Fruit fly (Drosophila melanogaster) whole organism, embryonic: ENCODE results near the gene Hs2st.

ENCODE experiments used
- Ada2b ChIP-seq: fragments of 200-800 bp; sonication (Bioruptor generic); IDR thresholded peaks from 2 replicates; pipeline ENCODE4 v1.3.6; 2022; ENCODE audit warnings: missing biosample characterization, missing genetic modification characterization
- Atf3 ChIP-seq: fragments of 200-800 bp; sonication (Bioruptor generic); optimal IDR thresholded peaks from 3 replicates; lab custom pipeline; 2016; ENCODE audit warnings: missing biosample characterization, missing genetic modification characterization
- Atf6 ChIP-seq: fragments of 200-800 bp; sonication (Bioruptor generic); IDR thresholded peaks from 2 replicates; pipeline ENCODE4 v1.3.6; 2022; ENCODE audit warnings: missing biosample characterization, missing genetic modification characterization
- B-H2 ChIP-seq: fragments of 200-800 bp; sonication (Bioruptor generic); optimal IDR thresholded peaks from 2 replicates; lab custom pipeline; 2018; ENCODE audit warnings: missing biosample characterization, mild to moderate bottlenecking, missing genetic modification characterization
- CG12236 ChIP-seq: fragments of 200-800 bp; sonication (Bioruptor generic); optimal IDR thresholded peaks from 2 replicates; lab custom pipeline; 2016; ENCODE audit warnings: missing biosample characterization, missing genetic modification characterization
- CG13123 ChIP-seq: fragments of 200-800 bp; sonication (Bioruptor generic); optimal IDR thresholded peaks from 2 replicates; lab custom pipeline; 2016; ENCODE audit warnings: missing biosample characterization, missing genetic modification characterization
- CG13424 ChIP-seq: fragments of 200-800 bp; sonication (Bioruptor generic); optimal IDR thresholded peaks from 2 replicates; lab custom pipeline; 2019; ENCODE audit warnings: missing biosample characterization, mild to moderate bottlenecking, missing genetic modification characterization, moderate library complexity
- CG14965 ChIP-seq: fragments of 200-800 bp; sonication (Bioruptor generic); optimal IDR thresholded peaks from 2 replicates; lab custom pipeline; 2016; ENCODE audit warnings: missing biosample characterization, missing genetic modification characterization, borderline replicate concordance
- CG16779 ChIP-seq: fragments of 200-800 bp; sonication (Bioruptor generic); IDR thresholded peaks from 2 replicates; pipeline ENCODE4 v1.3.6; 2022; ENCODE audit warnings: missing biosample characterization, missing genetic modification characterization
- CG1792 ChIP-seq: fragments of 200-800 bp; sonication (Bioruptor generic); optimal IDR thresholded peaks from 2 replicates; lab custom pipeline; 2016; ENCODE audit warnings: missing biosample characterization, missing genetic modification characterization
- CG18262 ChIP-seq: fragments of 200-800 bp; optimal IDR thresholded peaks from 3 replicates; lab custom pipeline; 2019; ENCODE audit warnings: missing biosample characterization, mild to moderate bottlenecking, missing genetic modification characterization, moderate library complexity
- CG2712 ChIP-seq: fragments of 200-800 bp; optimal IDR thresholded peaks from 3 replicates; lab custom pipeline; 2019; ENCODE audit warnings: missing biosample characterization, mild to moderate bottlenecking, missing genetic modification characterization, moderate library complexity
- CG30403 ChIP-seq: fragments of 200-800 bp; sonication (Bioruptor generic); optimal IDR thresholded peaks from 3 replicates; lab custom pipeline; 2016; ENCODE audit warnings: missing biosample characterization, missing genetic modification characterization
- CG3065 ChIP-seq: fragments of 200-800 bp; sonication (Bioruptor generic); optimal IDR thresholded peaks from 2 replicates; lab custom pipeline; 2016; ENCODE audit warnings: missing biosample characterization, missing genetic modification characterization
- CG5953 ChIP-seq: fragments of 200-800 bp; sonication (Bioruptor generic); IDR thresholded peaks from 2 replicates; pipeline ENCODE4 v1.3.6; 2022; ENCODE audit warnings: missing biosample characterization, missing genetic modification characterization
- CG7786 ChIP-seq: fragments of 200-800 bp; sonication (Bioruptor generic); optimal IDR thresholded peaks from 2 replicates; lab custom pipeline; 2016; ENCODE audit warnings: missing biosample characterization, missing genetic modification characterization
- CHES-1-like ChIP-seq: fragments of 200-800 bp; sonication (Bioruptor generic); optimal IDR thresholded peaks from 2 replicates; lab custom pipeline; 2016; ENCODE audit warnings: missing biosample characterization, missing genetic modification characterization
- D19A ChIP-seq: fragments of 200-800 bp; optimal IDR thresholded peaks from 3 replicates; lab custom pipeline; 2019; ENCODE audit warnings: missing biosample characterization, mild to moderate bottlenecking, missing genetic modification characterization, moderate library complexity
- D19B ChIP-seq: fragments of 200-800 bp; sonication (Bioruptor generic); optimal IDR thresholded peaks from 2 replicates; lab custom pipeline; 2017; ENCODE audit warnings: missing biosample characterization, mild to moderate bottlenecking, missing genetic modification characterization
- Dek ChIP-seq: fragments of 200-800 bp; sonication (Bioruptor generic); optimal IDR thresholded peaks from 3 replicates; lab custom pipeline; 2019; ENCODE audit warnings: missing biosample characterization, mild to moderate bottlenecking, missing genetic modification characterization, moderate library complexity
- Dip3 ChIP-seq: fragments of 200-800 bp; sonication (Bioruptor generic); optimal IDR thresholded peaks from 3 replicates; lab custom pipeline; 2016; ENCODE audit warnings: missing biosample characterization, missing genetic modification characterization
- Dll ChIP-seq: fragments of 200-800 bp; sonication (Bioruptor generic); IDR thresholded peaks from 4 replicates; pipeline ENCODE4 v1.3.6; 2022; ENCODE audit warnings: missing biosample characterization, missing genetic modification characterization; ENCODE audit not compliant: partially characterized antibody
- Doc2 ChIP-seq: fragments of 200-800 bp; sonication (Bioruptor generic); IDR thresholded peaks from 2 replicates; pipeline ENCODE4 v1.3.6; 2022; ENCODE audit warnings: missing biosample characterization, missing genetic modification characterization
- Hand ChIP-seq: fragments of 200-800 bp; sonication (Bioruptor generic); optimal IDR thresholded peaks from 2 replicates; lab custom pipeline; 2017; ENCODE audit warnings: mild to moderate bottlenecking, missing biosample characterization, missing genetic modification reagents, missing genetic modification characterization
- Hr39 ChIP-seq: fragments of >200 bp; optimal IDR thresholded peaks from 2 replicates; lab custom pipeline; 2017
- Nf-YB ChIP-seq: fragments of 200-800 bp; sonication (Bioruptor generic); optimal IDR thresholded peaks from 3 replicates; lab custom pipeline; 2019; ENCODE audit warnings: missing biosample characterization, mild to moderate bottlenecking, missing genetic modification characterization, moderate library complexity
- Pdp1 ChIP-seq, 2 experiments: fragments of 200-800 bp; sonication (Bioruptor generic); optimal IDR thresholded peaks; 3 replicates each; lab custom pipeline; 2016; ENCODE audit warnings: missing biosample characterization in 2 of 2, missing genetic modification characterization in 2 of 2, mild to moderate bottlenecking in 1 of 2, moderate library complexity in 1 of 2
- cato ChIP-seq: fragments of 200-800 bp; sonication (Bioruptor generic); optimal IDR thresholded peaks from 2 replicates; lab custom pipeline; 2016; ENCODE audit warnings: missing biosample characterization, missing genetic modification characterization, borderline replicate concordance
- crol ChIP-seq: fragments of 200-800 bp; sonication (Bioruptor generic); IDR thresholded peaks from 2 replicates; pipeline ENCODE4 v1.3.6; 2022; ENCODE audit warnings: missing biosample characterization, missing genetic modification characterization
- da ChIP-seq: fragments of 200-800 bp; sonication (Bioruptor generic); optimal IDR thresholded peaks from 2 replicates; lab custom pipeline; 2016; ENCODE audit warnings: missing biosample characterization, missing genetic modification characterization
- dysf ChIP-seq: fragments of 200-800 bp; sonication (Bioruptor generic); IDR thresholded peaks from 3 replicates; pipeline ENCODE4 v1.3.6; 2022; ENCODE audit warnings: missing biosample characterization, missing genetic modification characterization
- ems ChIP-seq: fragments of 200-800 bp; sonication (Bioruptor generic); optimal IDR thresholded peaks from 3 replicates; lab custom pipeline; 2016; ENCODE audit warnings: missing biosample characterization, missing genetic modification characterization
- fd3F ChIP-seq: fragments of 200-800 bp; sonication (Bioruptor generic); optimal IDR thresholded peaks from 2 replicates; lab custom pipeline; 2018; ENCODE audit warnings: missing biosample characterization, mild to moderate bottlenecking, missing genetic modification characterization, moderate library complexity
- jumu ChIP-seq: fragments of 200-800 bp; sonication (Bioruptor generic); optimal IDR thresholded peaks from 3 replicates; lab custom pipeline; 2016; ENCODE audit warnings: missing biosample characterization, missing genetic modification characterization
- lov ChIP-seq, 2 experiments: fragments of 200-800 bp in 1 of 2; fragments of >200 bp in 1 of 2; sonication (Bioruptor generic) in 1 of 2; IDR thresholded peaks in 1 of 2; optimal IDR thresholded peaks in 1 of 2; 2 replicates in 1 of 2; 3 replicates in 1 of 2; pipeline versions ENCODE4 v1.3.6 to Lab custom; 2017 to 2022; ENCODE audit warnings: missing biosample characterization in 1 of 2, missing genetic modification characterization in 1 of 2
- mld ChIP-seq: fragments of 200-800 bp; sonication (Bioruptor generic); IDR thresholded peaks from 3 replicates; pipeline ENCODE4 v1.3.6; 2022; ENCODE audit warnings: missing biosample characterization, missing genetic modification characterization; ENCODE audit not compliant: partially characterized antibody
- nerfin-2 ChIP-seq: fragments of 200-800 bp; sonication (Bioruptor generic); IDR thresholded peaks from 2 replicates; pipeline ENCODE4 v1.3.6; 2022; ENCODE audit warnings: missing biosample characterization, missing genetic modification characterization; ENCODE audit not compliant: partially characterized antibody
- nmo ChIP-seq: fragments of 200-800 bp; sonication (Bioruptor generic); optimal IDR thresholded peaks from 2 replicates; lab custom pipeline; 2018; ENCODE audit warnings: missing biosample characterization, mild to moderate bottlenecking, missing genetic modification characterization, moderate library complexity
- ro ChIP-seq: fragments of 200-800 bp; sonication (Bioruptor generic); IDR thresholded peaks from 2 replicates; pipeline ENCODE4 v1.3.6; 2022; ENCODE audit warnings: missing biosample characterization, missing genetic modification characterization
- row ChIP-seq: fragments of 200-800 bp; sonication (Bioruptor generic); IDR thresholded peaks from 3 replicates; pipeline ENCODE4 v1.3.6; 2022; ENCODE audit warnings: missing biosample characterization, missing genetic modification characterization
- run ChIP-seq: fragments of 200-800 bp; sonication (Bioruptor generic); optimal IDR thresholded peaks from 3 replicates; lab custom pipeline; 2018; ENCODE audit warnings: missing biosample characterization, mild to moderate bottlenecking, missing genetic modification characterization
- sens ChIP-seq: fragments of 200-800 bp; sonication (Bioruptor generic); peaks from one replicate; lab custom pipeline; 2016; ENCODE audit warnings: missing biosample characterization, missing genetic modification characterization
- seq ChIP-seq: fragments of 200-800 bp; sonication (Bioruptor generic); IDR thresholded peaks from 2 replicates; pipeline ENCODE4 v1.3.6; 2022; ENCODE audit warnings: missing biosample characterization, missing genetic modification characterization
- sim ChIP-seq: fragments of 200-800 bp; sonication (Bioruptor generic); IDR thresholded peaks from 2 replicates; pipeline ENCODE4 v1.3.6; 2022; ENCODE audit warnings: missing biosample characterization, missing genetic modification characterization
- sna ChIP-seq: fragments of 200-800 bp; sonication (Bioruptor generic); IDR thresholded peaks from 2 replicates; pipeline ENCODE4 v1.3.6; 2022; ENCODE audit warnings: missing biosample characterization, missing genetic modification characterization; ENCODE audit not compliant: partially characterized antibody
- tna ChIP-seq: fragments of 200-800 bp; sonication (Bioruptor generic); IDR thresholded peaks from 2 replicates; pipeline ENCODE4 v1.3.6; 2022; ENCODE audit warnings: missing biosample characterization, missing genetic modification characterization; ENCODE audit not compliant: partially characterized antibody
- twi ChIP-seq: fragments of 200-800 bp; optimal IDR thresholded peaks from 2 replicates; lab custom pipeline; 2019; ENCODE audit warnings: missing biosample characterization, mild to moderate bottlenecking, missing genetic modification characterization, moderate library complexity
- vvl ChIP-seq: fragments of 200-800 bp; sonication (Bioruptor generic); IDR thresholded peaks from 2 replicates; pipeline ENCODE4 v1.3.6; 2022; ENCODE audit warnings: missing biosample characterization, missing genetic modification characterization
- zen ChIP-seq: fragments of 200-800 bp; sonication (Bioruptor generic); optimal IDR thresholded peaks from 3 replicates; lab custom pipeline; 2018; ENCODE audit warnings: missing biosample characterization, mild to moderate bottlenecking, missing genetic modification characterization, moderate library complexity

Gene Hs2st

DNA sequence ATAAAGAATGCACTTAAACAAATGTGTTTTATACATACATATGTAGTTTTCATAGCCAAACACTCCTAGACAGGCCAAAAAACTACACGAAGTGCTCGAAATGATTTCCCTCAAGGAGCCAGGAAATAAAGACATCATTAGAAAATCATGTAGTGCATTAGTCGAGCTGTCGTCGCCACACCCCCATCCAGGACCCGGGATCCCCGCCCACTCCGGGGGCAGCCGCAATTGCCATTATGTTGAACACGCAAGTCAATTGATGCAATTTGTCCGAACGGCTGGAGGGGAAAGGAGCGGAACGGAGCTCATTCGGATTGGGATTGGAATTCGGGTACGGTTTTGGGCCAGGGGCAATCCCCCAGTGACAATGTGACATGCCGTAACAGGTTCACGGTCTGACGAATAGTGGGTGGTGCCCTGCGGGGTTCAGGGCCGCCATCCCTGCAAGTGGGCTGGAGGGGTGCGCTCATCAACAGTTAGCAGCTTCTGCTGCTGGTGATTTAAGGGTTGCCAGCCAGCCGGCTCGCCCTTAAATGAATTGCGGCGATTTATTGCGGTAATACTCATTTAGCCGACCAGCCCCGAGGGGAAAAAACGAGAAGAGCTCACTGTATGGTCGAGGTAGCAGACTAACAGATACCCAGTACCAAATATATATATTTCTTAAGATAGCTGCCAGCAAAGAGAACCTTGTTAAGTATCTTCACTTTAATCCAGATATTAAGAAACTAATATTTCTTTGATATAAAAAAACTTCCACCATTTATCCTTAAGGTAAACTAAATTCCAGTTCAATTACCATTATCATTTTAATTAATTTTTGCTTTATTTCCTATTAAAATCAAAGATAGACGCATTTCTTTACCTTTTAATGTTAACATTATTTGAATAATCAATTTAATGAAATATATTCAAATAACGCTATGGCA lies 36.1 kb upstream of the Hs2st start (continued):
- TF ChIP-seq Atf3 (GFP tag; lab: Kevin White, UChicago) (no peak), D19B (GFP tag; lab: Kevin White, UChicago) (peak; percentile 48), CG12236 (GFP tag; lab: Kevin White, UChicago) (no peak), CG30403 (GFP tag; lab: Kevin White, UChicago) (no peak), zen (tag; lab: Kevin White, UChicago) (no peak), Nf-YB (GFP tag; lab: Kevin White, UChicago) (no peak), nerfin-2 (GFP tag; lab: Robert Waterston, UW) (peak; percentile 43; the same call in 1 of the 2 replicates), row (GFP tag; lab: Robert Waterston, UW) (no peak), CG3065 (GFP tag; lab: Kevin White, UChicago) (no peak), sna (GFP tag; lab: Robert Waterston, UW) (0 out of 2 replicates have a peak, but pooled peaks have one; percentile 27), CG1792 (GFP tag; lab: Kevin White, UChicago) (no peak), nmo (peak; percentile 32), run (tag; lab: Kevin White, UChicago) (peak; percentile 30), Doc2 (GFP tag; lab: Robert Waterston, UW) (no peak), CG2712 (tag; lab: Kevin White, UChicago) (no peak), tna (GFP tag; lab: Robert Waterston, UW) (no peak), Pdp1 (GFP tag; optimal IDR thresholded peaks at IDR 0.05; lab: Kevin White, UChicago) (no peak), ro (GFP tag; lab: Robert Waterston, UW) (no peak), Ada2b (GFP tag; lab: Robert Waterston, UW) (no peak), dysf (0 out of 3 replicates have a peak, but pooled peaks have one; percentile 29), twi (tag; lab: Kevin White, UChicago) (no peak), CG14965 (GFP tag; lab: Kevin White, UChicago) (no peak), crol (GFP tag; lab: Robert Waterston, UW) (peak; percentile 74), da (GFP tag; lab: Kevin White, UChicago) (no peak), Hand (GFP tag; lab: Kevin White, UChicago) (no peak), CG13424 (tag; lab: Kevin White, UChicago) (no peak), fd3F (no peak), cato (GFP tag; lab: Kevin White, UChicago) (no peak), CG13123 (no peak), CG16779 (no peak), ems (GFP tag; lab: Kevin White, UChicago) (no peak), sens (peak; percentile 67), Atf6 (GFP tag; lab: Robert Waterston, UW) (no peak), seq (GFP tag; lab: Robert Waterston, UW) (no peak), Dip3 (no peak), mld (GFP tag; lab: Robert Waterston, UW) (no peak), CG5953 (GFP tag; lab: Robert Waterston, UW) (no peak), CHES-1-like (GFP tag; lab: Kevin White, UChicago) (no peak), vvl (no peak), CG18262 (tag; lab: Kevin White, UChicago) (peak; percentile 53), jumu (no peak), lov (optimal IDR thresholded peaks at IDR 0.05; lab: Kevin White, UChicago) (no peak), lov (GFP tag; IDR thresholded peaks at IDR 0.05; lab: Robert Waterston, UW) (no peak), Hr39 (lab: Kevin White, UChicago) (peak; percentile 68), sim (GFP tag; lab: Robert Waterston, UW) (no peak), D19A (tag; lab: Kevin White, UChicago) (peak; percentile 4), Dll (GFP tag; lab: Robert Waterston, UW) (0 out of 4 replicates have a peak, but pooled peaks have one; percentile 15), CG7786 (GFP tag; lab: Kevin White, UChicago) (no peak), B-H2 (GFP tag; lab: Kevin White, UChicago) (no peak), Dek (no peak)
